3 worm cellular contexts compared by ENCODE assay signal in the genomic region with DNA sequence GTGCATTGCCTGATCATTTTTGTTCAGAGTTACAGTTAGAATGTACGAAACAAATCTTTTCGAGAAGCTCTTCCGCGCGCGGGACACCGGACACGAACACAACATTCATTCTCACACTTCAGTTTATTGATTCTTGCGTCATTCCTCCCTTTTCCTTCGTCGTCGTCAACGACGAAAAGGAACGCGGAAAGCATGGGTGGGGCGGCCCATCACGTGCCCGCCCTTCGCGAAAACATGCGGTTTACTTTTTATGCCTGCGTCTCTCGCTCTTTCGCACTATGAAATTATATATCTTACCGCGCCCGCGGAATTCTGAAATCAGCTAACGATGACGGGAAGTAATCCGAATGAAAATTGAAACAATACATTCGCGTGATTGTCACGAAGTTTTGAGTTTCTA.
TF ChIP-seq lines count a peak whose summit lies in the region.

No protein-coding gene starts in this region.

TF ChIP-seq in whole organism, L1 larva, 84 proteins besides CTCF, POLR2A, EP300 and RAD21 (continued from another document and continues in another):
- TF ChIP-seq F16B12.6 (tag; optimal IDR thresholded peaks at IDR 0.05; lab: Kevin White, UChicago) (no peak), nhr-77 (tag; optimal IDR thresholded peaks at IDR 0.05; lab: Kevin White, UChicago) (no peak), unc-62 (GFP tag; optimal IDR thresholded peaks at IDR 0.05; lab: Kevin White, UChicago) (no peak), fkh-4 (tag; optimal IDR thresholded peaks at IDR 0.05; lab: Kevin White, UChicago; ENCODE audit: borderline replicate concordance) (no peak), egl-13 (tag; optimal IDR thresholded peaks at IDR 0.05; lab: Kevin White, UChicago) (peak; percentile 40), mdl-1 (tag; optimal IDR thresholded peaks at IDR 0.05; lab: Kevin White, UChicago) (peak in 1 of 2 experiments; percentile 65), swsn-7 (tag; optimal IDR thresholded peaks at IDR 0.05; lab: Kevin White, UChicago) (peak; percentile 34), blmp-1 (tag; optimal IDR thresholded peaks at IDR 0.05; lab: Kevin White, UChicago) (peak; percentile 60), unc-98 (GFP tag; IDR thresholded peaks at IDR 0.05; lab: Robert Waterston, UW) (no peak), nhr-71 (tag; optimal IDR thresholded peaks at IDR 0.05; lab: Kevin White, UChicago) (peak; percentile 74), dsc-1 (tag; optimal IDR thresholded peaks at IDR 0.05; lab: Kevin White, UChicago) (peak; percentile 11), unc-30 (tag; optimal IDR thresholded peaks at IDR 0.05; lab: Kevin White, UChicago) (no peak), nhr-47 (tag; optimal IDR thresholded peaks at IDR 0.05; lab: Kevin White, UChicago) (peak; percentile 55), aly-2 (tag; optimal IDR thresholded peaks at IDR 0.05; lab: Kevin White, UChicago) (no peak), grh-1 (GFP tag; IDR thresholded peaks at IDR 0.05; lab: Robert Waterston, UW) (no peak), lin-14 (GFP tag; optimal IDR thresholded peaks at IDR 0.05; lab: Kevin White, UChicago) (peak; percentile 85), nhr-20 (tag; optimal IDR thresholded peaks at IDR 0.05; lab: Kevin White, UChicago) (peak; percentile 60), nhr-84 (tag; optimal IDR thresholded peaks at IDR 0.05; lab: Kevin White, UChicago) (no peak), C34B4.2 (tag; optimal IDR thresholded peaks at IDR 0.05; lab: Kevin White, UChicago) (no peak), efl-1 (optimal IDR thresholded peaks at IDR 0.05; lab: Kevin White, UChicago) (peak; percentile 32 to 36), efl-1 (GFP tag; optimal IDR thresholded peaks at IDR 0.05 in 1 of 2; lab: Kevin White, UChicago) (peak; percentile 41 to 94), egl-27 (tag; optimal IDR thresholded peaks at IDR 0.05; lab: Kevin White, UChicago) (no peak), lin-35 (GFP tag; optimal IDR thresholded peaks at IDR 0.05; lab: Kevin White, UChicago) (peak; percentile 9 to 67), skn-1 (tag; optimal IDR thresholded peaks at IDR 0.05; lab: Kevin White, UChicago) (no peak), pax-3 (tag; optimal IDR thresholded peaks at IDR 0.05; lab: Kevin White, UChicago) (peak; percentile 51), lsy-2 (tag; optimal IDR thresholded peaks at IDR 0.05; lab: Kevin White, UChicago) (peak; percentile 12 to 28), snu-23 (GFP tag; optimal IDR thresholded peaks at IDR 0.05; lab: Kevin White, UChicago) (peak; percentile 61), mep-1 (tag; optimal IDR thresholded peaks at IDR 0.05; lab: Kevin White, UChicago) (peak; percentile 65), ama-1 (optimal IDR thresholded peaks at IDR 0.05; lab: Kevin White, UChicago) (no peak), ceh-82 (tag; optimal IDR thresholded peaks at IDR 0.05; lab: Kevin White, UChicago) (peak in 1 of 3 experiments; percentile 34), dpl-1 (GFP tag; optimal IDR thresholded peaks at IDR 0.05; lab: Kevin White, UChicago) (peak; percentile 12 to 24 (median 16)), unc-86 (tag; optimal IDR thresholded peaks at IDR 0.05; lab: Kevin White, UChicago) (peak; percentile 10), ceh-88 (GFP tag; IDR thresholded peaks at IDR 0.05; lab: Robert Waterston, UW) (no peak), alr-1 (tag; optimal IDR thresholded peaks at IDR 0.05; lab: Kevin White, UChicago; ENCODE audit: borderline replicate concordance) (no peak), lir-3 (tag; optimal IDR thresholded peaks at IDR 0.05; lab: Kevin White, UChicago; ENCODE audit: poor library complexity) (no peak), mef-2 (tag; optimal IDR thresholded peaks at IDR 0.05; lab: Kevin White, UChicago) (no peak), tlp-1 (tag; optimal IDR thresholded peaks at IDR 0.05; lab: Kevin White, UChicago) (no peak), nhr-237 (tag; optimal IDR thresholded peaks at IDR 0.05; lab: Kevin White, UChicago) (no peak), nhr-12 (tag; optimal IDR thresholded peaks at IDR 0.05; lab: Kevin White, UChicago) (no peak), sptf-1 (tag; optimal IDR thresholded peaks at IDR 0.05; lab: Kevin White, UChicago) (no peak), nhr-85 (tag; lab: Kevin White, UChicago) (peak; percentile 77), ztf-4 (tag; optimal IDR thresholded peaks at IDR 0.05; lab: Kevin White, UChicago) (peak; percentile 36), nhr-19 (GFP tag; conservative IDR thresholded peaks at IDR 0.05; lab: Robert Waterston, UW) (peak; percentile 46)

TF ChIP-seq in whole organism, L3 larva, 47 proteins besides CTCF, POLR2A, EP300 and RAD21 (continued from another document):
- TF ChIP-seq lin-15B (tag; optimal IDR thresholded peaks at IDR 0.05; lab: Kevin White, UChicago), result peak; percentile 7
- TF ChIP-seq nfya-1 (tag; optimal IDR thresholded peaks at IDR 0.05; lab: Kevin White, UChicago; ENCODE audit: insufficient read depth), result peak; percentile 54
- no peak for TF ChIP-seq ztf-11 (tag; optimal IDR thresholded peaks at IDR 0.05; lab: Kevin White, UChicago)
- peak; percentile 52 for TF ChIP-seq pha-4 (tag; optimal IDR thresholded peaks at IDR 0.05; lab: Kevin White, UChicago)
- peak; percentile 35 for TF ChIP-seq mdl-1 (tag; optimal IDR thresholded peaks at IDR 0.05; lab: Kevin White, UChicago)
- peak; percentile 81 for TF ChIP-seq nhr-43 (tag; optimal IDR thresholded peaks at IDR 0.05; lab: Kevin White, UChicago; ENCODE audit: poor library complexity, severe bottlenecking)
- peak; percentile 60 for TF ChIP-seq nhr-23 (tag; optimal IDR thresholded peaks at IDR 0.05; lab: Kevin White, UChicago)
- no peak for TF ChIP-seq unc-39 (tag; optimal IDR thresholded peaks at IDR 0.05; lab: Kevin White, UChicago)
- no peak for TF ChIP-seq sea-2 (GFP tag; optimal IDR thresholded peaks at IDR 0.05; lab: Kevin White, UChicago)

TF ChIP-seq in whole organism, young adult, 124 proteins besides CTCF, POLR2A, EP300 and RAD21 (continued from another document):
- no peak for TF ChIP-seq F49E8.2 (tag; optimal IDR thresholded peaks at IDR 0.05; lab: Kevin White, UChicago; ENCODE audit: insufficient read depth)
- peak; percentile 82; the same call in 1 of the 2 replicates for TF ChIP-seq Y56A3A.18 (GFP tag; IDR thresholded peaks at IDR 0.05; lab: Robert Waterston, UW)
- no peak for TF ChIP-seq ztf-18 (tag; optimal IDR thresholded peaks at IDR 0.05; lab: Kevin White, UChicago)
- TF ChIP-seq snpc-4 (GFP tag; optimal IDR thresholded peaks at IDR 0.05; lab: Kevin White, UChicago), result no peak
- peak in 1 of 4 experiments; percentile 20 for TF ChIP-seq snpc-4 (tag; optimal IDR thresholded peaks at IDR 0.05; lab: Kevin White, UChicago)
- TF ChIP-seq efl-1 (GFP tag; optimal IDR thresholded peaks at IDR 0.05; lab: Kevin White, UChicago), result peak; percentile 70
- no peak for TF ChIP-seq K12H6.12 (tag; optimal IDR thresholded peaks at IDR 0.05; lab: Kevin White, UChicago)
- no peak for TF ChIP-seq tbp1 (GFP tag; optimal IDR thresholded peaks at IDR 0.05; lab: Kevin White, UChicago)
- peak; percentile 80 for TF ChIP-seq madf-6 (GFP tag; IDR thresholded peaks at IDR 0.05; lab: Robert Waterston, UW)
- no peak for TF ChIP-seq C06A6.2 (GFP tag; conservative IDR thresholded peaks at IDR 0.05; lab: Robert Waterston, UW)
- no peak for TF ChIP-seq atf-7 (tag; optimal IDR thresholded peaks at IDR 0.05; lab: Kevin White, UChicago)
- TF ChIP-seq hlh-12 (tag; optimal IDR thresholded peaks at IDR 0.05; lab: Kevin White, UChicago), result no peak
- TF ChIP-seq ama-1 (optimal IDR thresholded peaks at IDR 0.05; lab: Kevin White, UChicago), result no peak
- TF ChIP-seq ama-1 (GFP tag; optimal IDR thresholded peaks at IDR 0.05; lab: Kevin White, UChicago), result no peak
- no peak for TF ChIP-seq F57C9.4 (tag; optimal IDR thresholded peaks at IDR 0.05; lab: Kevin White, UChicago)
- TF ChIP-seq Y67H2A.10 (GFP tag; conservative IDR thresholded peaks at IDR 0.05; lab: Robert Waterston, UW), result 0 out of 2 replicates have a peak, but pooled peaks have one; percentile 7
- peak; percentile 45 for TF ChIP-seq dox-1 (GFP tag; IDR thresholded peaks at IDR 0.05; lab: Robert Waterston, UW)
